Worm (Caenorhabditis elegans): ENCODE results near the gene sbp-1.
A peak's percentile ranks its signal among the peaks of the same experiment; 100 is the strongest.

sbp-1 gene

DNA sequence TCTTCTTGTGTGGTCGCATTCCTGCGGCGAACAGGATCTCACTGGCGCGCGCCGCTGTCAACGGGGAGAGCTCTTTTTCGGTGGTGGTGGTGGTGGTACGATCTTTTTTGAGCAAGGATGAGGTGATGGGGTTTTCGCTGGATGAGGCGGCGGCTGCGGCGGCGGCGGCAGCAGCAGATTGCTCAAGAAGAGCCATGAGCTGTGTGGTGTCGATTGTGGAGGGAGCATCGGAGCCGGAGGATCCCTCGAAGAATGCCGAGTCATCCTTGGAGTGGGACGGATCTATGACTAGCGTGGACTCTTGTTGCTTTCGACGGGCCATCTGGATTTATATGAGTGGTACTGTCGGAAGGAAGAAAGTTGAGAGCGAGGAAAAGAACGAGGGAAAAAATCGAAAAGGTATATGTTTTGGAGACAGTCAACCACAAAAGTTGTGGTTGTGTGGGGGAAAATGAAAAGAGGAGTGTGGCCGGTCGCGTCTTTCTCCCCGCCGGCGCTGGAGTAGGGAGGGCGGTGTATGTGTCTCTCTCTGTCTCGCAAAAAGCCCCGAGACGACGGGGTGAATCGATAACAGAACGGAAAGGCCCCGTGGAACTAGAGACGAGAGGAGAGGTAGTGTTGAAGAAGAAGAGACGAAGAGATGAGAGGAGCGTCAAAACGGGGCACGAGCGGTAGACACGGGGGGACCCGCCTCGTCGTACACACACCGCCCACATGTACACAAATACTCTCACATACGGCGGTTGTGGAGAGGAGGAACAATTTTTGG is 24.2 kb upstream of the sbp-1 start (continued):
- TF ChIP-seq tbx-2 (tag; optimal IDR thresholded peaks at IDR 0.05) (no peak), unc-39 (tag; optimal IDR thresholded peaks at IDR 0.05) (no peak)

DNA sequence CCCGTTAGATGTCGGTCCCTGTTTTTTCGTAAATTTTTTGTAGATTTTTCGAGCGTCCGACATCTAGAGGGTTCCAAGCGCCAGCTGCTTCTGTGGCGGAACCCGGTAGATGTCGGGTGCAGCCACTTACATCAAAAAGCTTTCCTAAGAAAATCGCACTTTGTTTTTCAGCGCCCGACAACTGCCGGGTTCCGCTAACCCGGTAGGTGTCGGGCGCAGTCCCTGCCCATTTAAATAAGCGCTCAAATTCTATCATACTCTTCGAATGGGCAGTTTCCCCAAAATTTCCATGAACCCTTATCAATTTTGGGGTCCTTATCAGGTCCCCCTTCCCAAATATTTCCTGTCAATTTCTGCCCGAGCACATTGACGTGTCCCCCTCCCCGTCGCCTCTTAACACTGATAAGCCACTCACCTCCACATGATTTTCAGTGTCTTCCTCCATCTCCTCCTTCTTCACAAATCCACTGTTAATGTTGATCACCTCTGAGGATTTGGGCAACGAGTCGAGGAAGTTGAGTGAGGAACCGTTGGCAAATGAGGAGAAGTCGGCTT is 23.1 kb upstream of the sbp-1 start:
- no peak for TF ChIP-seq ceh-28 (tag; optimal IDR thresholded peaks at IDR 0.05)
- no peak for TF ChIP-seq ztf-4 (tag; optimal IDR thresholded peaks at IDR 0.05)
- peak; percentile 18 for TF ChIP-seq snpc-4 (tag; optimal IDR thresholded peaks at IDR 0.05)
- TF ChIP-seq aly-2 (tag; optimal IDR thresholded peaks at IDR 0.05): no peak
- TF ChIP-seq elt-2 (tag; optimal IDR thresholded peaks at IDR 0.05): peak; percentile 90
- TF ChIP-seq lin-39 (tag; optimal IDR thresholded peaks at IDR 0.05): no peak

DNA sequence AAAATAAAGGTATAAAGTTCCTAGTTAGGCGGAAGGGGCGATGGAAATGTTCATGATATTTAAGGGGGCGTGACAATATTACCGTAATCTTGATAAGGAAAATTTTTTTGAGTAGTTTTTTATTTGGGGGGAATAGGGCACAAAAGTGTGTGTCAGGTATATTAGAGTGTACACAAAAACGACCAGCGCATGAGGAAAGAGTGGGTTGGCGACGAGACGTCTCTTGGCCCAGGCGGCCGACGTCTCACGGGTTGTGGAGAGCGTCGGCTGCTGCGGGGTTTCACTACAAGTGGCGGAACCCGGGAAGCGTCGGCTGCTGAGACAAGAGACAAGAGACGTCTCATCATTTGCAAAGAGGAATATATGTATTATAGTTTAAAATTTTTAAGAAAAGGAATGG is 21.4 kb upstream of the sbp-1 start:
- no peak for TF ChIP-seq aly-2 (tag; optimal IDR thresholded peaks at IDR 0.05)
- TF ChIP-seq mdl-1 (tag; optimal IDR thresholded peaks at IDR 0.05): no peak
- TF ChIP-seq tbx-2 (tag; optimal IDR thresholded peaks at IDR 0.05): no peak
- no peak for TF ChIP-seq nhr-28 (tag; optimal IDR thresholded peaks at IDR 0.05)
- no peak for TF ChIP-seq ceh-16 (tag; optimal IDR thresholded peaks at IDR 0.05)
- TF ChIP-seq nhr-11 (tag; optimal IDR thresholded peaks at IDR 0.05): no peak
- no peak for TF ChIP-seq ceh-28 (tag; optimal IDR thresholded peaks at IDR 0.05)
- no peak for TF ChIP-seq ztf-4 (tag; optimal IDR thresholded peaks at IDR 0.05)
- no peak for TF ChIP-seq ama-1 (optimal IDR thresholded peaks at IDR 0.05)
- TF ChIP-seq nhr-237 (tag; optimal IDR thresholded peaks at IDR 0.05): no peak
- no peak for TF ChIP-seq zag-1 (tag; optimal IDR thresholded peaks at IDR 0.05)
- TF ChIP-seq sea-2 (GFP tag; optimal IDR thresholded peaks at IDR 0.05): no peak
- peak; percentile 15 for TF ChIP-seq hmg-11 (tag; optimal IDR thresholded peaks at IDR 0.05)
- TF ChIP-seq egl-5 (tag; optimal IDR thresholded peaks at IDR 0.05): no peak
- no peak for TF ChIP-seq ceh-82 (tag; optimal IDR thresholded peaks at IDR 0.05)
- no peak for TF ChIP-seq nfya-1 (tag; optimal IDR thresholded peaks at IDR 0.05; ENCODE audit: insufficient read depth)
- TF ChIP-seq pqm-1 (tag; optimal IDR thresholded peaks at IDR 0.05): peak; percentile 30
- no peak for TF ChIP-seq unc-62 (GFP tag; optimal IDR thresholded peaks at IDR 0.05)
- TF ChIP-seq mml-1 (tag; optimal IDR thresholded peaks at IDR 0.05): no peak
- no peak for TF ChIP-seq fkh-2 (tag; optimal IDR thresholded peaks at IDR 0.05)
- no peak for TF ChIP-seq elt-1 (tag; optimal IDR thresholded peaks at IDR 0.05)
- no peak for TF ChIP-seq nhr-76 (tag; optimal IDR thresholded peaks at IDR 0.05)
- TF ChIP-seq ztf-11 (tag; optimal IDR thresholded peaks at IDR 0.05): no peak
- peak; percentile 99 for TF ChIP-seq snpc-4 (tag; optimal IDR thresholded peaks at IDR 0.05)
- no peak for TF ChIP-seq egl-27 (tag; optimal IDR thresholded peaks at IDR 0.05)
- TF ChIP-seq fos-1 (tag; optimal IDR thresholded peaks at IDR 0.05): peak; percentile 72
- TF ChIP-seq skn-1 (tag; optimal IDR thresholded peaks at IDR 0.05): no peak
- TF ChIP-seq pha-4 (tag; optimal IDR thresholded peaks at IDR 0.05): peak; percentile 46
- TF ChIP-seq nhr-23 (tag; optimal IDR thresholded peaks at IDR 0.05): peak; percentile 8
- no peak for TF ChIP-seq elt-3 (tag; optimal IDR thresholded peaks at IDR 0.05)
- TF ChIP-seq nhr-67 (tag; optimal IDR thresholded peaks at IDR 0.05): no peak
- peak; percentile 84 for TF ChIP-seq elt-2 (tag; optimal IDR thresholded peaks at IDR 0.05)
- no peak for TF ChIP-seq ceh-9 (tag; optimal IDR thresholded peaks at IDR 0.05)
- no peak for TF ChIP-seq fkh-10 (GFP tag; optimal IDR thresholded peaks at IDR 0.05)
- TF ChIP-seq nhr-43 (tag; optimal IDR thresholded peaks at IDR 0.05; ENCODE audit: poor library complexity, severe bottlenecking): peak; percentile 30
- peak; percentile 79 for TF ChIP-seq lsy-12 (tag; optimal IDR thresholded peaks at IDR 0.05)
- peak; percentile 11 for TF ChIP-seq R02D3.7 (tag; optimal IDR thresholded peaks at IDR 0.05)
- no peak for TF ChIP-seq daf-12 (tag; optimal IDR thresholded peaks at IDR 0.05)
- no peak for TF ChIP-seq nhr-12 (tag; optimal IDR thresholded peaks at IDR 0.05)
- TF ChIP-seq lin-39 (tag; optimal IDR thresholded peaks at IDR 0.05): no peak
- peak; percentile 57 for TF ChIP-seq nhr-25 (tag; optimal IDR thresholded peaks at IDR 0.05)
- no peak for TF ChIP-seq unc-39 (tag; optimal IDR thresholded peaks at IDR 0.05)
- peak; percentile 47 for TF ChIP-seq nhr-77 (tag; optimal IDR thresholded peaks at IDR 0.05)
- peak; percentile 1 for TF ChIP-seq jun-1 (tag; optimal IDR thresholded peaks at IDR 0.05)
- no peak for TF ChIP-seq ZK546.5 (tag; optimal IDR thresholded peaks at IDR 0.05)
- TF ChIP-seq lin-15B (tag; optimal IDR thresholded peaks at IDR 0.05): peak; percentile 55
- TF ChIP-seq eor-1 (tag; optimal IDR thresholded peaks at IDR 0.05): no peak

Data from whole organism, L3 larva.